Worm (Caenorhabditis elegans): ENCODE results near the gene F58A3.3.

DNA sequence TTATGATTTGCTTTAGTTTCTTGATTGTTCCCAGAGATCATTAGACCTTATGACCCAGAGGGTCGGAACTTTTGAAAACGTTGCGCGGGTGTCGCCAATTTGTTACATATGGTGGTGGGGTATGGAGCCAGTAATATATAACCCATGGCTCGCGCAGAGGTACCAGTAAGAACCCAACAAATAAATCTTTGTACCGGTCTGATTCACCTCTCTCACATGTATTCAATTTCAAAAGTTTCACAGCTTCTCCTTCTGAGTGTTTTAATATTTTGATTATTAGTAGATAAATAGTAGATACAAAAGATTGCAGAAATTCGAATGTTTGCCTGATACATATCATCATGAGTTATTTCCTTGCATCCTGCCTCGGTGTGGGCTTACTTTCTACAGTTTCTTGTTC, 3.7 kb downstream of the F58A3.3 start, which contains the start of gene egl-15:
- TF ChIP-seq ets-4 (GFP tag; optimal IDR thresholded peaks at IDR 0.05) (no peak), ama-1 (optimal IDR thresholded peaks at IDR 0.05) (no peak), ama-1 (GFP tag; optimal IDR thresholded peaks at IDR 0.05) (no peak)
